Worm (Caenorhabditis elegans) whole organism, L3 larva: Measurements from ENCODE around the gene C46F2.1.
A peak's percentile ranks its signal among the peaks of the same experiment; 100 is the strongest.

Experiments
- R02D3.7 ChIP-seq: fragments of 150-350 bp; optimal IDR thresholded peaks from 2 replicates; lab custom pipeline; 2014; ENCODE audit warnings: missing biosample characterization, missing genetic modification characterization
- ZK546.5 ChIP-seq: sonication (generic microtip); optimal IDR thresholded peaks from 2 replicates; lab custom pipeline; 2017; ENCODE audit warnings: missing biosample characterization, missing genetic modification characterization
- aly-2 ChIP-seq: fragments of 150-350 bp; optimal IDR thresholded peaks from 2 replicates; lab custom pipeline; 2014; ENCODE audit warnings: missing biosample characterization, missing genetic modification characterization
- ama-1 ChIP-seq: fragments of 150-350 bp; optimal IDR thresholded peaks from 2 replicates; lab custom pipeline; 2018
- ceh-28 ChIP-seq: fragments of 150-350 bp; optimal IDR thresholded peaks from 2 replicates; lab custom pipeline; 2014; ENCODE audit warnings: missing biosample characterization, missing genetic modification reagents, missing genetic modification characterization
- ceh-82 ChIP-seq: fragments of 150-350 bp; optimal IDR thresholded peaks from 2 replicates; lab custom pipeline; 2014; ENCODE audit warnings: missing biosample characterization, missing genetic modification characterization
- ceh-9 ChIP-seq: sonication (generic microtip); optimal IDR thresholded peaks from 2 replicates; lab custom pipeline; 2018; ENCODE audit warnings: missing biosample characterization, missing genetic modification characterization
- daf-12 ChIP-seq: fragments of 150-350 bp; optimal IDR thresholded peaks from 2 replicates; lab custom pipeline; 2014; ENCODE audit warnings: missing biosample characterization, missing genetic modification reagents, missing genetic modification characterization
- egl-27 ChIP-seq: sonication (generic microtip); optimal IDR thresholded peaks from 4 replicates; lab custom pipeline; 2017; ENCODE audit warnings: missing biosample characterization, missing genetic modification reagents, missing genetic modification characterization
- elt-1 ChIP-seq: fragments of 150-350 bp; optimal IDR thresholded peaks from 2 replicates; lab custom pipeline; 2014; ENCODE audit warnings: missing biosample characterization, missing genetic modification characterization
- elt-2 ChIP-seq: sonication (generic microtip); optimal IDR thresholded peaks from 2 replicates; lab custom pipeline; 2016; ENCODE audit warnings: missing genetic modification reagents, mild to moderate bottlenecking, missing genetic modification characterization, missing compliant biosample characterization
- elt-3 ChIP-seq, 3 experiments: fragments of 150-350 bp in 1 of 3; sonication (generic microtip) in 2 of 3; optimal IDR thresholded peaks; 2 replicates in 2 of 3; 4 replicates in 1 of 3; lab custom pipeline; 2014 to 2017; ENCODE audit warnings: missing biosample characterization in 3 of 3, missing genetic modification characterization in 3 of 3
- eor-1 ChIP-seq, 2 experiments: fragments of 150-350 bp; optimal IDR thresholded peaks; 2 replicates each; lab custom pipeline; 2014 to 2018; ENCODE audit warnings: missing biosample characterization in 2 of 2, missing genetic modification characterization in 2 of 2
- fkh-10 ChIP-seq: sonication (generic microtip); optimal IDR thresholded peaks from 2 replicates; lab custom pipeline; 2017; ENCODE audit warnings: missing biosample characterization, missing genetic modification reagents, missing genetic modification characterization
- fkh-2 ChIP-seq: fragments of 150-350 bp; optimal IDR thresholded peaks from 2 replicates; lab custom pipeline; 2014; ENCODE audit warnings: missing biosample characterization, missing genetic modification reagents, missing genetic modification characterization
- fos-1 ChIP-seq: fragments of 150-350 bp; optimal IDR thresholded peaks from 2 replicates; lab custom pipeline; 2014; ENCODE audit warnings: missing biosample characterization, missing genetic modification characterization
- jun-1 ChIP-seq: fragments of 150-350 bp; optimal IDR thresholded peaks from 2 replicates; lab custom pipeline; 2014; ENCODE audit warnings: missing biosample characterization, missing genetic modification reagents, missing genetic modification characterization
- lin-39 ChIP-seq: fragments of 150-350 bp; optimal IDR thresholded peaks from 2 replicates; lab custom pipeline; 2018; ENCODE audit warnings: missing biosample characterization, missing genetic modification reagents, missing genetic modification characterization
- mdl-1 ChIP-seq: fragments of 150-350 bp; optimal IDR thresholded peaks from 2 replicates; lab custom pipeline; 2014; ENCODE audit warnings: missing biosample characterization, missing genetic modification characterization
- nfya-1 ChIP-seq: sonication (generic microtip); optimal IDR thresholded peaks from 2 replicates; lab custom pipeline; 2017; ENCODE audit warnings: missing genetic modification characterization, mild to moderate bottlenecking, missing compliant biosample characterization, antibody characterized with exemption, moderate library complexity; ENCODE audit not compliant: insufficient read depth
- nhr-11 ChIP-seq: fragments of 150-350 bp; optimal IDR thresholded peaks from 2 replicates; lab custom pipeline; 2014; ENCODE audit warnings: missing biosample characterization, missing genetic modification characterization
- nhr-23 ChIP-seq: fragments of 150-350 bp; optimal IDR thresholded peaks from 2 replicates; lab custom pipeline; 2014; ENCODE audit warnings: missing biosample characterization, missing genetic modification reagents, missing genetic modification characterization
- nhr-25 ChIP-seq: sonication (generic microtip); optimal IDR thresholded peaks from 2 replicates; lab custom pipeline; 2017; ENCODE audit warnings: missing biosample characterization, missing genetic modification characterization
- nhr-28 ChIP-seq: fragments of 150-350 bp; optimal IDR thresholded peaks from 2 replicates; lab custom pipeline; 2014; ENCODE audit warnings: missing biosample characterization, missing genetic modification characterization
- nhr-43 ChIP-seq: sonication (generic microtip); optimal IDR thresholded peaks from 2 replicates; lab custom pipeline; 2016; ENCODE audit warnings: mild to moderate bottlenecking, missing genetic modification characterization, missing compliant biosample characterization; ENCODE audit not compliant: poor library complexity, severe bottlenecking
- nhr-67 ChIP-seq: fragments of 150-350 bp; optimal IDR thresholded peaks from 2 replicates; lab custom pipeline; 2014; ENCODE audit warnings: missing biosample characterization, missing genetic modification characterization
- nhr-76 ChIP-seq: fragments of 150-350 bp; sonication (generic microtip); optimal IDR thresholded peaks from 5 replicates; lab custom pipeline; 2014; ENCODE audit warnings: missing biosample characterization, missing genetic modification characterization
- nhr-77 ChIP-seq: fragments of 150-350 bp; optimal IDR thresholded peaks from 2 replicates; lab custom pipeline; 2014; ENCODE audit warnings: missing biosample characterization, missing genetic modification characterization
- pha-4 ChIP-seq: fragments of 150-350 bp; optimal IDR thresholded peaks from 2 replicates; lab custom pipeline; 2014; ENCODE audit warnings: missing biosample characterization, missing genetic modification reagents, missing genetic modification characterization
- pqm-1 ChIP-seq: fragments of 150-350 bp; optimal IDR thresholded peaks from 2 replicates; lab custom pipeline; 2017; ENCODE audit warnings: missing biosample characterization, missing genetic modification characterization, inconsistent platforms
- sea-2 ChIP-seq: fragments of 150-350 bp; sonication (generic microtip); optimal IDR thresholded peaks from 4 replicates; lab custom pipeline; 2014; ENCODE audit warnings: missing biosample characterization, missing genetic modification reagents, missing genetic modification characterization
- skn-1 ChIP-seq: fragments of 150-350 bp; optimal IDR thresholded peaks from 2 replicates; lab custom pipeline; 2014; ENCODE audit warnings: missing biosample characterization, missing genetic modification characterization
- snpc-4 ChIP-seq: fragments of 150-350 bp; optimal IDR thresholded peaks from 2 replicates; lab custom pipeline; 2014; ENCODE audit warnings: missing biosample characterization, missing genetic modification characterization
- unc-62 ChIP-seq: fragments of 150-350 bp; sonication (generic microtip); optimal IDR thresholded peaks from 4 replicates; lab custom pipeline; 2014; ENCODE audit warnings: missing biosample characterization, missing genetic modification reagents, missing genetic modification characterization
- zag-1 ChIP-seq: fragments of 150-350 bp; optimal IDR thresholded peaks from 2 replicates; lab custom pipeline; 2014; ENCODE audit warnings: missing biosample characterization, missing genetic modification characterization
- ztf-4 ChIP-seq: fragments of 150-350 bp; optimal IDR thresholded peaks from 2 replicates; lab custom pipeline; 2014; ENCODE audit warnings: missing biosample characterization, missing genetic modification characterization

C46F2.1 gene

DNA sequence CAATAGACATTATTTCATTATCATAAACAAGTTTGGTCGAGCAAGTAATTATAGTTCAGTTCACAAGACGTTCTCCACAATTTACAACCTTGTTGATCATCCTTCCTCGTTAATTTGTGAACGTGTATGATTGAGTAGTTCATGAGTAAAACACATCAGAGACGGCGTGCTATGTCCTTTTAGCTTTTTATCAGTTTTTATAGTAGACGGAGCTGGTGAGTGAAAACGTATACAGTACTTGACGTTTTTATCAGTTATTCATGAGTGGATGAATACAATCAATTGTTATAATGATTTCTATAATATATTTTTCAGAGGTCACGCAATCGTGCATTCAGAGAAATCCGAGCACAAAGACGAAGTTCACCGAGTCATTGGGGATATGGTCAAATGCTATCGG lies 1.1 kb downstream of the C46F2.1 start:
- TF ChIP-seq aly-2, result no peak
- TF ChIP-seq ceh-82 (tag; lab: Kevin White, UChicago), result no peak
- TF ChIP-seq elt-2, result peak; percentile 54
- no peak for TF ChIP-seq mdl-1
- peak; percentile 2 for TF ChIP-seq pha-4 (tag; lab: Kevin White, UChicago)
- peak; percentile 71 for TF ChIP-seq pqm-1 (tag; lab: Kevin White, UChicago)

DNA sequence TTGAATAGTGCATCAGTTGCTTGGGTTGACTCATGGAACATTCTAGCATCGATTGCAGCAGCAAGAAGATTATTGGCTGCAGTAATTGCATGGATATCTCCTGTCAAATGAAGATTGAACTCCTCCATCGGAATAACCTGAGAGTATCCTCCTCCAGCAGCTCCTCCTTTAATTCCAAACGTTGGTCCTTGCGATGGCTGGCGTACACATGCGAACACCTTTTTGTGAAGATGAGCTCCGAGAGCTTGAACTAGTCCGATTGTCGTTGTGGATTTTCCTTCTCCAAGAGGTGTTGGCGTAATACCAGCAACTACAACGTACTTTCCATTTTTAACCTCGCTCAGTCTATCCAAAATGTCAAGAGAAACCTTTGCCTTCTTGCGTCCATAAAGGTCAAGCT lies 4.9 kb downstream of the C46F2.1 start:
- TF ChIP-seq elt-2, result no peak
- no peak for TF ChIP-seq nhr-67 (tag; lab: Kevin White, UChicago)
- TF ChIP-seq egl-27, result no peak
- TF ChIP-seq nhr-28, result no peak
- TF ChIP-seq R02D3.7 (tag; lab: Kevin White, UChicago), result no peak
- no peak for TF ChIP-seq snpc-4 (tag; lab: Kevin White, UChicago)
- no peak for TF ChIP-seq jun-1 (tag; lab: Kevin White, UChicago)
- TF ChIP-seq pha-4 (tag; lab: Kevin White, UChicago), result no peak
- TF ChIP-seq nhr-43 (tag; lab: Kevin White, UChicago), result no peak
- no peak for TF ChIP-seq sea-2

DNA sequence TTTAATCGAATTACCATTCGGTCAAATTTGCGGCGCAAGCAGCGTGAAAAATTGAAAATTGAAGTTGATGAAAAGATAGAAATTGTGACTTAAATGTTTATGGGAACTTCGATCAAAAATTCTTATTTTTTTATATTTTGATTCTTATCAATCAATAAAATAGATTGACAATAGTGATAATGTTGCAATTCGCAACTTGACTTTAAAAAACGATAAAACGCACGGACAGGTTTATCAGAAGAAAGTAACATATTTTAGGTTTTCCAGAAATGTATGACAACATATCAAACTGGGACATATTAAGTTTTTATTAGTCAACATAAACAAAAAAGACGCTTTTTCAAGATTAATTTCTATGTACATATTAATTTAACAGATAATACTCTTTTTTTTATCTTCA lies 5.5 kb downstream of the C46F2.1 start:
- TF ChIP-seq ceh-28 (tag; lab: Kevin White, UChicago), result no peak
- TF ChIP-seq elt-2, result peak; percentile 26

DNA sequence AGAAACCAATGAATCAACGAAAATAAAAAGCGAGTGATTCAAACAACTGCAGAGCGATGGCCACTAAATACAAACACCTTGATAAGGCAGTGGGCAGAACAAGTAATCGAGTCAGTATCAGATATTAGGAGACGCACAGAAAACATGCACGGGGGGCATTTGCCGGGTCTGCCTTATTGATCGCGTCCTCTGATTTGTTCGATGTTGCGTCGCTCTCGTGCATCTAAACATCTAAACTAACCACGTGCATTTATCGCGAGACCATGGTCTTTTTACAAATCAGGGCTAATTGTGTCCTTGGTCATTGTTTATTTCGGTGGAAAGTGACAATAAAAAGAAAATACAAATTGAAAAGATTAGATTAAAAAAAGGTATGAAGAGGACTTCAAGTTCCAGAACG lies 6.1 kb downstream of the C46F2.1 start, which contains the start of gene K07E3.4:
Gene K07E3.4, minus strand, starts transcription at position 100 of the 400 bp plus-strand sequence.
- peak; percentile 71 for TF ChIP-seq pqm-1 (tag; lab: Kevin White, UChicago)
- peak; percentile 14 for TF ChIP-seq nhr-76 (tag; lab: Kevin White, UChicago)
- peak; percentile 78 for TF ChIP-seq elt-2
- peak in 1 of 3 experiments; percentile 62 for TF ChIP-seq elt-3 (tag; optimal IDR thresholded peaks at IDR 0.05; lab: Kevin White, UChicago)
- TF ChIP-seq mdl-1, result peak; percentile 88
- TF ChIP-seq ceh-28 (tag; lab: Kevin White, UChicago), result peak; percentile 77
- no peak for TF ChIP-seq ama-1
- no peak for TF ChIP-seq ceh-82 (tag; lab: Kevin White, UChicago)
- TF ChIP-seq nhr-43 (tag; lab: Kevin White, UChicago), result peak; percentile 78
- no peak for TF ChIP-seq ceh-9 (tag; lab: Kevin White, UChicago)
- no peak for TF ChIP-seq sea-2
- TF ChIP-seq nhr-23 (tag; lab: Kevin White, UChicago), result peak; percentile 67
- TF ChIP-seq unc-62 (GFP tag; lab: Kevin White, UChicago), result no peak
- TF ChIP-seq elt-1 (tag; lab: Kevin White, UChicago), result peak; percentile 85
- TF ChIP-seq snpc-4 (tag; lab: Kevin White, UChicago), result peak; percentile 12
- TF ChIP-seq pha-4 (tag; lab: Kevin White, UChicago), result no peak
- peak; percentile 82 for TF ChIP-seq nhr-25 (tag; lab: Kevin White, UChicago)
- TF ChIP-seq nfya-1 (tag; lab: Kevin White, UChicago), result peak; percentile 43
- TF ChIP-seq jun-1 (tag; lab: Kevin White, UChicago), result peak; percentile 53

DNA sequence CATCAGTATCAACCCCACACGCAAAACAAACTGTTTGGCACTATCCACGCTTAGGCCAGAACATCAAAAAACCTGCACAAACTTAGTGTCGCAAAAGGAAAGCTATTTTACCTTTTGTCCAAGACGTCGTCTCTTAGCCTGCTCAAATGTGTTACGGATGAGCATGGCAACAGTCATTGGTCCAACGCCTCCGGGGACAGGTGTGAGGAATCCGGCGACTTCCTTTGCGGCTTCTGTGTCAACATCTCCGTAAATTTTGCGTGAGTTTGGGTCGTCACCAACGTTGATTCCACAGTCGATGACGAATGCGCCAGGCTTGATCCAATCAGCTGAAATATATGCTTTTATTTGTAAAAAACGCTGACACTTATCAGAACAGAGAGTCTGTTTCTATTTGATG lies 6.8 kb downstream of the C46F2.1 start:
- TF ChIP-seq aly-2, result no peak
- TF ChIP-seq fkh-2 (tag; lab: Kevin White, UChicago), result no peak
- TF ChIP-seq nhr-67 (tag; lab: Kevin White, UChicago), result no peak
- no peak for TF ChIP-seq nhr-11 (tag; lab: Kevin White, UChicago)
- no peak for TF ChIP-seq lin-39 (tag; lab: Kevin White, UChicago)
- TF ChIP-seq zag-1 (tag; lab: Kevin White, UChicago), result no peak
- no peak for TF ChIP-seq unc-62 (GFP tag; lab: Kevin White, UChicago)
- TF ChIP-seq jun-1 (tag; lab: Kevin White, UChicago), result no peak
- no peak for TF ChIP-seq fkh-10 (GFP tag; lab: Kevin White, UChicago)

DNA sequence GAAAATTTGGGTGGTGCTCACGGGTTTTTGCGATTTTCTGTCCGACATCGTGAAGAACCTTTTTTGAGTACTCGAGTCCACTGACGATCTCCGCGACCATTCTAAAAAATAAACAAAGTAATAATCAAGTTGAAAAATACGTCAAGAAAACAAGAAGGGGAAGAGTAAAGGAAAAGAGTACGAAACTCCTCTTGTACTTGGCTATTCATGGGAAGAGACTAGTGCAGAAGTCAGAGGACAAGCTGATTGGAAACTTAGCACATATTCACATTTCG lies 8.5 kb downstream of the C46F2.1 start, which contains the start of gene dao-3:
Gene dao-3, minus strand, starts transcription at position 101 of the 275 bp plus-strand sequence.
- TF ChIP-seq daf-12 (no peak), aly-2 (no peak), nhr-76 (tag; lab: Kevin White, UChicago) (no peak), fkh-2 (tag; lab: Kevin White, UChicago) (no peak), nhr-23 (tag; lab: Kevin White, UChicago) (no peak), fos-1 (no peak), elt-3 (tag; optimal IDR thresholded peaks at IDR 0.05; lab: Kevin White, UChicago) (no peak), eor-1 (tag; optimal IDR thresholded peaks at IDR 0.05; lab: Kevin White, UChicago) (no peak), ZK546.5 (tag; lab: Kevin White, UChicago) (no peak), ztf-4 (tag; lab: Kevin White, UChicago) (no peak), ama-1 (no peak), nhr-43 (tag; lab: Kevin White, UChicago) (no peak), pha-4 (tag; lab: Kevin White, UChicago) (no peak), nhr-77 (tag; lab: Kevin White, UChicago) (no peak), skn-1 (no peak), nhr-28 (no peak)
